Fruit fly (Drosophila melanogaster): Measurements from ENCODE around the gene CBP.

CBP gene

dm6 chrX:7315925-7316650 is 21.1 kb upstream of the CBP start:
- TF ChIP-seq insv (optimal IDR thresholded peaks at IDR 0.05) = no peak
- TF ChIP-seq ttk (optimal IDR thresholded peaks at IDR 0.05) = no peak
- no peak for TF ChIP-seq Sin3A (optimal IDR thresholded peaks at IDR 0.05)
- TF ChIP-seq psq (optimal IDR thresholded peaks at IDR 0.05) = no peak
- no peak for TF ChIP-seq h (optimal IDR thresholded peaks at IDR 0.05)
- no peak for TF ChIP-seq Myc (optimal IDR thresholded peaks at IDR 0.05)

- TF ChIP-seq ttk (optimal IDR thresholded peaks at IDR 0.05) (no peak), insv (optimal IDR thresholded peaks at IDR 0.05) (no peak), h (optimal IDR thresholded peaks at IDR 0.05) (no peak), Sin3A (optimal IDR thresholded peaks at IDR 0.05) (no peak), Myc (optimal IDR thresholded peaks at IDR 0.05) (no peak), psq (optimal IDR thresholded peaks at IDR 0.05) (no peak)
Observed at dm6 chrX:7317214-7318210, 19.6 kb upstream of the CBP start.

dm6 chrX:7318464-7318863 is 18.7 kb upstream of the CBP start:
- TF ChIP-seq insv (optimal IDR thresholded peaks at IDR 0.05) (no peak), ttk (optimal IDR thresholded peaks at IDR 0.05) (no peak), Sin3A (optimal IDR thresholded peaks at IDR 0.05) (no peak), psq (optimal IDR thresholded peaks at IDR 0.05) (no peak), Myc (optimal IDR thresholded peaks at IDR 0.05) (no peak), h (optimal IDR thresholded peaks at IDR 0.05) (no peak)

- no peak for TF ChIP-seq ttk (optimal IDR thresholded peaks at IDR 0.05)
- no peak for TF ChIP-seq psq (optimal IDR thresholded peaks at IDR 0.05)
- no peak for TF ChIP-seq h (optimal IDR thresholded peaks at IDR 0.05)
- no peak for TF ChIP-seq Sin3A (optimal IDR thresholded peaks at IDR 0.05)
- TF ChIP-seq insv (optimal IDR thresholded peaks at IDR 0.05) = no peak
- no peak for TF ChIP-seq Myc (optimal IDR thresholded peaks at IDR 0.05)
Observed at dm6 chrX:7319053-7319702, 18.0 kb upstream of the CBP start.

dm6 chrX:7319703-7320088 is 17.5 kb upstream of the CBP start:
- TF ChIP-seq insv (optimal IDR thresholded peaks at IDR 0.05) (no peak), psq (optimal IDR thresholded peaks at IDR 0.05) (no peak), h (optimal IDR thresholded peaks at IDR 0.05) (no peak), Myc (optimal IDR thresholded peaks at IDR 0.05) (no peak), Sin3A (optimal IDR thresholded peaks at IDR 0.05) (no peak), ttk (optimal IDR thresholded peaks at IDR 0.05) (no peak)

- no peak for TF ChIP-seq ttk (optimal IDR thresholded peaks at IDR 0.05)
- TF ChIP-seq insv (optimal IDR thresholded peaks at IDR 0.05) = no peak
- no peak for TF ChIP-seq Myc (optimal IDR thresholded peaks at IDR 0.05)
- no peak for TF ChIP-seq psq (optimal IDR thresholded peaks at IDR 0.05)
- TF ChIP-seq h (optimal IDR thresholded peaks at IDR 0.05) = no peak
- TF ChIP-seq Sin3A (optimal IDR thresholded peaks at IDR 0.05) = no peak
Observed at dm6 chrX:7320455-7321224, 16.5 kb upstream of the CBP start.

- TF ChIP-seq h (optimal IDR thresholded peaks at IDR 0.05) (no peak), ttk (optimal IDR thresholded peaks at IDR 0.05) (no peak), Myc (optimal IDR thresholded peaks at IDR 0.05) (no peak), insv (optimal IDR thresholded peaks at IDR 0.05) (no peak), Sin3A (optimal IDR thresholded peaks at IDR 0.05) (no peak), psq (optimal IDR thresholded peaks at IDR 0.05) (no peak)
Observed at dm6 chrX:7321829-7322228, 15.3 kb upstream of the CBP start.

dm6 chrX:7323649-7324511 is 13.3 kb upstream of the CBP start, which contains the start of the genes Atg5 and Dok:
Gene Atg5 (minus strand): TSS chrX:7323770.
Gene Dok (plus strand): TSS chrX:7324214.
- TF ChIP-seq insv (optimal IDR thresholded peaks at IDR 0.05) (no peak), Myc (optimal IDR thresholded peaks at IDR 0.05) (no peak), ttk (optimal IDR thresholded peaks at IDR 0.05) (no peak), Sin3A (optimal IDR thresholded peaks at IDR 0.05) (no peak), h (optimal IDR thresholded peaks at IDR 0.05) (no peak), psq (optimal IDR thresholded peaks at IDR 0.05) (no peak)

- TF ChIP-seq Sin3A (optimal IDR thresholded peaks at IDR 0.05) (no peak), h (optimal IDR thresholded peaks at IDR 0.05) (no peak), psq (optimal IDR thresholded peaks at IDR 0.05) (no peak), ttk (optimal IDR thresholded peaks at IDR 0.05) (no peak), Myc (optimal IDR thresholded peaks at IDR 0.05) (no peak), insv (optimal IDR thresholded peaks at IDR 0.05) (no peak)
Observed at dm6 chrX:7324816-7325246, 12.3 kb upstream of the CBP start.

- no peak for TF ChIP-seq Sin3A (optimal IDR thresholded peaks at IDR 0.05)
Observed at dm6 chrX:7328746-7329145, 8.4 kb upstream of the CBP start, which contains the start of gene Acsf3. Gene Acsf3 (plus strand): TSS chrX:7329046.
